Worm (Caenorhabditis elegans) whole organism, early embryonic: ENCODE data around the gene sdz-32.

ENCODE experiments used
- B0310.2 ChIP-seq: sonication (generic microtip); optimal IDR thresholded peaks from 2 replicates; lab custom pipeline; 2016; ENCODE audit warnings: mild to moderate bottlenecking, missing genetic modification characterization, missing compliant biosample characterization
- aly-1 ChIP-seq: sonication (generic microtip); optimal IDR thresholded peaks from 2 replicates; lab custom pipeline; 2016; ENCODE audit warnings: missing genetic modification characterization, missing compliant biosample characterization
- ama-1 ChIP-seq: fragments of 150-350 bp; optimal IDR thresholded peaks from 2 replicates; lab custom pipeline; 2014
- ceh-13 ChIP-seq: fragments of 200-800 bp; sonication (Bioruptor generic); optimal IDR thresholded peaks from 2 replicates; lab custom pipeline; 2018; ENCODE audit warnings: mild to moderate bottlenecking, missing genetic modification characterization, missing compliant biosample characterization
- flt-1 ChIP-seq: fragments of 200-800 bp; sonication (Bioruptor generic); IDR thresholded peaks from 2 replicates; pipeline ENCODE4 v1.3.6; 2022; ENCODE audit warnings: missing genetic modification characterization, missing compliant biosample characterization
- hmbx-1 ChIP-seq: sonication (generic microtip); optimal IDR thresholded peaks from 2 replicates; lab custom pipeline; 2016; ENCODE audit warnings: mild to moderate bottlenecking, missing genetic modification characterization, missing compliant biosample characterization
- hmg-4 ChIP-seq: fragments of 200-800 bp; sonication (Bioruptor generic); optimal IDR thresholded peaks from 2 replicates; lab custom pipeline; 2018; ENCODE audit warnings: mild to moderate bottlenecking, missing genetic modification characterization, missing compliant biosample characterization
- hnd-1 ChIP-seq: sonication (generic microtip); optimal IDR thresholded peaks from 2 replicates; lab custom pipeline; 2016; ENCODE audit warnings: missing genetic modification characterization, missing compliant biosample characterization
- pes-1 ChIP-seq: fragments of 200-800 bp; sonication (Bioruptor generic); IDR thresholded peaks from 2 replicates; pipeline ENCODE4 v1.3.6; 2022; ENCODE audit warnings: missing genetic modification reagents, missing genetic modification characterization, missing compliant biosample characterization
- scrt-1 ChIP-seq: fragments of 200-800 bp; sonication (Bioruptor generic); IDR thresholded peaks from 2 replicates; pipeline ENCODE4 v1.3.6; 2022; ENCODE audit warnings: missing genetic modification characterization, missing compliant biosample characterization
- sea-1 ChIP-seq: fragments of 200-800 bp; sonication (Bioruptor generic); conservative IDR thresholded peaks from 2 replicates; pipeline ENCODE4 v1.3.6; 2022; ENCODE audit warnings: missing genetic modification characterization, missing compliant biosample characterization
- tbx-37 ChIP-seq: fragments of 200-800 bp; sonication (Bioruptor generic); conservative IDR thresholded peaks from 2 replicates; pipeline ENCODE4 v1.3.6; 2022; ENCODE audit warnings: missing genetic modification reagents, missing genetic modification characterization, missing compliant biosample characterization
- tra-4 ChIP-seq: sonication (generic microtip); optimal IDR thresholded peaks from 2 replicates; lab custom pipeline; 2017; ENCODE audit warnings: missing genetic modification characterization, missing compliant biosample characterization

- TF ChIP-seq aly-1 (no peak), ceh-13 (GFP tag; lab: Kevin White, UChicago) (no peak), ama-1 (lab: Kevin White, UChicago) (no peak), hmg-4 (GFP tag; lab: Kevin White, UChicago) (no peak), B0310.2 (tag; lab: Kevin White, UChicago) (no peak), flt-1 (GFP tag; lab: Robert Waterston, UW) (no peak), scrt-1 (GFP tag; lab: Robert Waterston, UW) (no peak), tbx-37 (GFP tag; lab: Robert Waterston, UW) (no peak), sea-1 (GFP tag; lab: Robert Waterston, UW) (no peak), pes-1 (no peak), hnd-1 (tag; lab: Kevin White, UChicago) (no peak), hmbx-1 (tag; lab: Kevin White, UChicago) (no peak), tra-4 (tag; lab: Kevin White, UChicago) (no peak)
Measured at ce11 chrII:3439842-3440640, 33.8 kb upstream of the sdz-32 start.
